Worm (Caenorhabditis elegans) whole organism, L1 larva: ENCODE data around the gene W02D7.12.

ENCODE experiments used
- ama-1 ChIP-seq: fragments of 150-350 bp; optimal IDR thresholded peaks from 2 replicates; lab custom pipeline; 2014
- elt-2 ChIP-seq: sonication (generic microtip); optimal IDR thresholded peaks from 2 replicates; lab custom pipeline; 2016; ENCODE audit warnings: missing genetic modification characterization, mild to moderate bottlenecking, inconsistent platforms, missing compliant biosample characterization, missing genetic modification reagents
- fkh-10 ChIP-seq: sonication (generic microtip); optimal IDR thresholded peaks from 2 replicates; lab custom pipeline; 2017; ENCODE audit warnings: missing biosample characterization, missing genetic modification reagents, missing genetic modification characterization
- fkh-8 ChIP-seq: sonication (generic microtip); optimal IDR thresholded peaks from 2 replicates; lab custom pipeline; 2016; ENCODE audit warnings: mild to moderate bottlenecking, missing genetic modification characterization, missing compliant biosample characterization
- fos-1 ChIP-seq: fragments of 150-350 bp; optimal IDR thresholded peaks from 2 replicates; lab custom pipeline; 2014; ENCODE audit warnings: missing biosample characterization, missing genetic modification characterization
- hlh-17 ChIP-seq: fragments of 200-800 bp; sonication (Bioruptor generic); optimal IDR thresholded peaks from 2 replicates; lab custom pipeline; 2018; ENCODE audit warnings: missing genetic modification characterization, mild to moderate bottlenecking, missing compliant biosample characterization, moderate library complexity, borderline replicate concordance
- hlh-4 ChIP-seq: sonication (generic microtip); optimal IDR thresholded peaks from 2 replicates; lab custom pipeline; 2016; ENCODE audit warnings: mild to moderate bottlenecking, missing genetic modification characterization, missing compliant biosample characterization
- mdl-1 ChIP-seq, 2 experiments: fragments of 150-350 bp; optimal IDR thresholded peaks; 2 replicates each; lab custom pipeline; 2014 to 2017; ENCODE audit warnings: missing biosample characterization in 2 of 2, missing genetic modification characterization in 2 of 2, inconsistent platforms in 1 of 2
- mef-2 ChIP-seq: fragments of 150-350 bp; optimal IDR thresholded peaks from 2 replicates; lab custom pipeline; 2014; ENCODE audit warnings: missing biosample characterization, missing genetic modification characterization
- mep-1 ChIP-seq: fragments of 150-350 bp; optimal IDR thresholded peaks from 2 replicates; lab custom pipeline; 2014; ENCODE audit warnings: missing biosample characterization, missing genetic modification characterization
- nhr-77 ChIP-seq: fragments of 150-350 bp; optimal IDR thresholded peaks from 2 replicates; lab custom pipeline; 2014; ENCODE audit warnings: missing biosample characterization, missing genetic modification characterization
- tbx-2 ChIP-seq: sonication (generic microtip); optimal IDR thresholded peaks from 2 replicates; lab custom pipeline; 2016; ENCODE audit warnings: missing genetic modification characterization, missing compliant biosample characterization
- zag-1 ChIP-seq: fragments of 150-350 bp; optimal IDR thresholded peaks from 2 replicates; lab custom pipeline; 2014; ENCODE audit warnings: missing biosample characterization, missing genetic modification characterization

DNA sequence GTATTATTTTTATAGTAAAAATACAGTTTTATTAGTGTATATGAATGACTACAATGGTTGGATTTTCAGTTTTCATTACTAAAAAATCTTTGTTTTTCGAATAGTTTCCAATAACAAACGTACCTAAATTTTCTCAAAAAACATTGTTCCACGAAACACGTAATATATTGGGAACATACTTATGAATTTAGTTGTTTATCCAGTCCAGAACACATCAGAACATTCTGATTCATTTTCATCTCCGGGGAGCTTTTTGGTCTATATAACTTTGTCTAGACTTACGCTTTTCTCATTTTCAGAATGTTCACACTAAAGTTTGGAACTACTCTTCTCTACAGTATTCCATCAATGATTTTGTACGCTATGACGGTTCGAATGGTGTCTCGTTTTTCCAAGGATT, 19.5 kb upstream of the W02D7.12 start, which contains the start of gene srg-33:
- TF ChIP-seq fkh-10 (no peak), mef-2 (no peak), elt-2 (tag; lab: Kevin White, UChicago) (no peak), fos-1 (tag; lab: Kevin White, UChicago) (no peak), hlh-17 (GFP tag; lab: Kevin White, UChicago) (no peak), zag-1 (tag; lab: Kevin White, UChicago) (no peak), nhr-77 (tag; lab: Kevin White, UChicago) (no peak), mdl-1 (tag; optimal IDR thresholded peaks at IDR 0.05; lab: Kevin White, UChicago) (no peak), ama-1 (lab: Kevin White, UChicago) (no peak), mep-1 (no peak), tbx-2 (no peak), hlh-4 (tag; lab: Kevin White, UChicago) (no peak), fkh-8 (tag; lab: Kevin White, UChicago) (no peak)
